Fruit fly (Drosophila melanogaster): ENCODE measurements around the gene CG4546.
A peak's percentile ranks its signal among the peaks of the same experiment; 100 is the strongest.

Gene CG4546

dm6 chr3R:15834375-15835031, 11.8 kb upstream of the CG4546 start, which contains the start of the genes CG43317 and Arpc3A:
CG43317 (minus strand) TSS chr3R:15834425.
Arpc3A (plus strand) TSS chr3R:15834648.
- TF ChIP-seq CG5204 (GFP tag; optimal IDR thresholded peaks at IDR 0.05) (no peak), toe (GFP tag; optimal IDR thresholded peaks at IDR 0.05) (no peak), CG7101 (tag; optimal IDR thresholded peaks at IDR 0.05) (no peak), CG12768 (GFP tag; optimal IDR thresholded peaks at IDR 0.05) (no peak), kay (GFP tag; ENCODE audit: borderline replicate concordance) (peak; percentile 89), CG33017 (tag; optimal IDR thresholded peaks at IDR 0.05) (no peak), Hr96 (GFP tag; optimal IDR thresholded peaks at IDR 0.05) (no peak)

- TF ChIP-seq Clk (GFP tag; optimal IDR thresholded peaks at IDR 0.05): no peak
- peak; percentile 49 for TF ChIP-seq pad (GFP tag; optimal IDR thresholded peaks at IDR 0.05)
- peak; percentile 48 for TF ChIP-seq bab1 (GFP tag; optimal IDR thresholded peaks at IDR 0.05)
- peak; percentile 60 for TF ChIP-seq Crg-1 (GFP tag; optimal IDR thresholded peaks at IDR 0.05)
- TF ChIP-seq tj (GFP tag; optimal IDR thresholded peaks at IDR 0.05): peak; percentile 85
- TF ChIP-seq cnc (optimal IDR thresholded peaks at IDR 0.05): no peak
- no peak for TF ChIP-seq cic (GFP tag; optimal IDR thresholded peaks at IDR 0.05)
- TF ChIP-seq CG12768 (GFP tag; optimal IDR thresholded peaks at IDR 0.05): no peak
- no peak for TF ChIP-seq Hr96 (GFP tag; optimal IDR thresholded peaks at IDR 0.05)
- peak; percentile 42 for TF ChIP-seq CG7045 (GFP tag; optimal IDR thresholded peaks at IDR 0.05)
- no peak for TF ChIP-seq CG1620 (GFP tag; optimal IDR thresholded peaks at IDR 0.05)
- peak; percentile 63 for TF ChIP-seq CG33017 (tag; optimal IDR thresholded peaks at IDR 0.05)
- TF ChIP-seq CG7101 (tag; optimal IDR thresholded peaks at IDR 0.05): peak; percentile 80
- peak; percentile 55 for TF ChIP-seq toe (GFP tag; optimal IDR thresholded peaks at IDR 0.05)
- TF ChIP-seq kay (GFP tag; ENCODE audit: borderline replicate concordance): no peak
- no peak for TF ChIP-seq Mnt (GFP tag; optimal IDR thresholded peaks at IDR 0.05)
- peak; percentile 78 for TF ChIP-seq CG14711 (tag; optimal IDR thresholded peaks at IDR 0.05)
- TF ChIP-seq CG11617 (GFP tag; optimal IDR thresholded peaks at IDR 0.05): peak; percentile 62
- TF ChIP-seq ovo (GFP tag; optimal IDR thresholded peaks at IDR 0.05): peak; percentile 76
Observed at dm6 chr3R:15836864-15837824, 9.2 kb upstream of the CG4546 start, which contains the start of the genes ND-23 and spn-E. ND-23 (minus strand) TSS chr3R:15837117. spn-E (plus strand) TSS chr3R:15837419.

- TF ChIP-seq CG33017 (tag; optimal IDR thresholded peaks at IDR 0.05) (no peak), CG14711 (tag; optimal IDR thresholded peaks at IDR 0.05) (peak; percentile 32), bab1 (GFP tag; optimal IDR thresholded peaks at IDR 0.05) (no peak), CG12768 (GFP tag; optimal IDR thresholded peaks at IDR 0.05) (no peak), pad (GFP tag; optimal IDR thresholded peaks at IDR 0.05) (peak; percentile 16), CG11617 (GFP tag; optimal IDR thresholded peaks at IDR 0.05) (no peak), Crg-1 (GFP tag; optimal IDR thresholded peaks at IDR 0.05) (peak; percentile 23), CG7101 (tag; optimal IDR thresholded peaks at IDR 0.05) (peak; percentile 41), tj (GFP tag; optimal IDR thresholded peaks at IDR 0.05) (peak; percentile 35), Mnt (GFP tag; optimal IDR thresholded peaks at IDR 0.05) (no peak), CG1620 (GFP tag; optimal IDR thresholded peaks at IDR 0.05) (peak; percentile 14), CG7045 (GFP tag; optimal IDR thresholded peaks at IDR 0.05) (no peak)
Observed at dm6 chr3R:15839294-15839693, 7.0 kb upstream of the CG4546 start, which contains the start of gene Pbp45. Pbp45 (minus strand) TSS chr3R:15839515.

- no peak for TF ChIP-seq cic (GFP tag; optimal IDR thresholded peaks at IDR 0.05)
- no peak for TF ChIP-seq CG1620 (GFP tag; optimal IDR thresholded peaks at IDR 0.05)
- no peak for TF ChIP-seq CG12768 (GFP tag; optimal IDR thresholded peaks at IDR 0.05)
- TF ChIP-seq kay (GFP tag; ENCODE audit: borderline replicate concordance): no peak
- TF ChIP-seq ovo (GFP tag; optimal IDR thresholded peaks at IDR 0.05): no peak
- no peak for TF ChIP-seq Hr96 (GFP tag; optimal IDR thresholded peaks at IDR 0.05)
- TF ChIP-seq CG11617 (GFP tag; optimal IDR thresholded peaks at IDR 0.05): no peak
- no peak for TF ChIP-seq bab1 (GFP tag; optimal IDR thresholded peaks at IDR 0.05)
- TF ChIP-seq CG14711 (tag; optimal IDR thresholded peaks at IDR 0.05): no peak
Observed at dm6 chr3R:15851912-15852311, 5.6 kb downstream of the CG4546 start.

- no peak for TF ChIP-seq Hr96 (GFP tag; optimal IDR thresholded peaks at IDR 0.05)
- peak; percentile 57 for TF ChIP-seq cic (GFP tag; optimal IDR thresholded peaks at IDR 0.05)
Observed at dm6 chr3R:15853347-15853746, 7.0 kb downstream of the CG4546 start, which contains the start of gene cv-d. cv-d (minus strand) TSS chr3R:15853581.

- peak; percentile 34 for TF ChIP-seq bab1 (GFP tag; optimal IDR thresholded peaks at IDR 0.05)
- TF ChIP-seq Crg-1 (GFP tag; optimal IDR thresholded peaks at IDR 0.05): no peak
- no peak for TF ChIP-seq CG5204 (GFP tag; optimal IDR thresholded peaks at IDR 0.05)
- peak; percentile 9 for TF ChIP-seq toe (GFP tag; optimal IDR thresholded peaks at IDR 0.05)
- peak; percentile 10 for TF ChIP-seq tj (GFP tag; optimal IDR thresholded peaks at IDR 0.05)
- TF ChIP-seq cnc (optimal IDR thresholded peaks at IDR 0.05): peak; percentile 29 to 68
- TF ChIP-seq CG14711 (tag; optimal IDR thresholded peaks at IDR 0.05): no peak
Observed at dm6 chr3R:15857189-15857767, 10.9 kb downstream of the CG4546 start, which contains the start of gene Hmt-1. Hmt-1 (minus strand) TSS chr3R:15857470.

Measured in whole organism, adult.